Fruit fly (Drosophila melanogaster): Measurements from ENCODE around the gene CG34452.
A peak's percentile ranks its signal among the peaks of the same experiment; 100 is the strongest.

Gene CG34452

dm6 chr3L:15704250-15704985 is 16.7 kb upstream of the CG34452 start (continued):
- TF ChIP-seq stwl (tag; optimal IDR thresholded peaks at IDR 0.05) (no peak), CG30020 (tag; optimal IDR thresholded peaks at IDR 0.05) (no peak), Fer1 (GFP tag; optimal IDR thresholded peaks at IDR 0.05) (peak; percentile 14), Doc3 (GFP tag; IDR thresholded peaks at IDR 0.05; ENCODE audit: partially characterized antibody) (no peak), corto (GFP tag; optimal IDR thresholded peaks at IDR 0.05) (no peak), cg (GFP tag; optimal IDR thresholded peaks at IDR 0.05) (peak; percentile 2), org-1 (GFP tag; optimal IDR thresholded peaks at IDR 0.05) (peak; percentile 34), nom (GFP tag; optimal IDR thresholded peaks at IDR 0.05) (no peak), CG7839 (tag; optimal IDR thresholded peaks at IDR 0.05) (peak; percentile 78), mam (GFP tag; optimal IDR thresholded peaks at IDR 0.05) (no peak), CG12769 (tag; optimal IDR thresholded peaks at IDR 0.05) (no peak), CG17829 (tag; optimal IDR thresholded peaks at IDR 0.05) (peak; percentile 74), sc (optimal IDR thresholded peaks at IDR 0.05) (no peak), sc (GFP tag; optimal IDR thresholded peaks at IDR 0.05) (peak; percentile 63), CG13424 (tag; optimal IDR thresholded peaks at IDR 0.05) (peak; percentile 72), Hand (GFP tag; optimal IDR thresholded peaks at IDR 0.05) (peak; percentile 20), CG9876 (GFP tag; optimal IDR thresholded peaks at IDR 0.05) (no peak), gce (GFP tag; IDR thresholded peaks at IDR 0.05) (no peak), CG2129 (GFP tag; IDR thresholded peaks at IDR 0.05; ENCODE audit: partially characterized antibody) (no peak), sob (GFP tag; IDR thresholded peaks at IDR 0.05) (no peak; the same call in 1 of the 2 replicates), salm (tag; optimal IDR thresholded peaks at IDR 0.05) (peak; percentile 27), CG13894 (tag; optimal IDR thresholded peaks at IDR 0.05) (peak; percentile 60), btn (GFP tag; optimal IDR thresholded peaks at IDR 0.05) (no peak), Bgb (GFP tag; IDR thresholded peaks at IDR 0.05; ENCODE audit: partially characterized antibody) (no peak), CG18476 (GFP tag; optimal IDR thresholded peaks at IDR 0.05) (peak; percentile 39), onecut (GFP tag; IDR thresholded peaks at IDR 0.05) (no peak), CrebB (tag; optimal IDR thresholded peaks at IDR 0.05) (no peak), CG4707 (GFP tag; optimal IDR thresholded peaks at IDR 0.05) (no peak), CG15601 (tag; optimal IDR thresholded peaks at IDR 0.05) (peak; percentile 59), CG8478 (optimal IDR thresholded peaks at IDR 0.05) (no peak), pfk (GFP tag; optimal IDR thresholded peaks at IDR 0.05) (no peak), ap (GFP tag; IDR thresholded peaks at IDR 0.05) (no peak), CG32767 (GFP tag; IDR thresholded peaks at IDR 0.05) (0 out of 2 replicates have a peak, but pooled peaks have one; percentile 32), CG11456 (GFP tag; IDR thresholded peaks at IDR 0.05) (no peak), CG3838 (GFP tag; optimal IDR thresholded peaks at IDR 0.05) (no peak), insv (GFP tag; optimal IDR thresholded peaks at IDR 0.05) (no peak), Ets65A (GFP tag) (no peak), CG3281 (GFP tag; optimal IDR thresholded peaks at IDR 0.05) (peak; percentile 24), HLH4C (GFP tag; IDR thresholded peaks at IDR 0.05; ENCODE audit: partially characterized antibody) (no peak), CG2875 (GFP tag; optimal IDR thresholded peaks at IDR 0.05) (peak; percentile 34), CG11695 (GFP tag; IDR thresholded peaks at IDR 0.05) (peak; percentile 52; the same call in 1 of the 3 replicates), CG8924 (tag; optimal IDR thresholded peaks at IDR 0.05) (peak; percentile 72), CG12219 (GFP tag; optimal IDR thresholded peaks at IDR 0.05) (no peak), CG11398 (GFP tag; optimal IDR thresholded peaks at IDR 0.05) (no peak), scrt (GFP tag; optimal IDR thresholded peaks at IDR 0.05) (no peak), psq (GFP tag; optimal IDR thresholded peaks at IDR 0.05) (peak; percentile 17), her (GFP tag; optimal IDR thresholded peaks at IDR 0.05) (no peak), stc (GFP tag; IDR thresholded peaks at IDR 0.05) (no peak), CG11504 (tag; optimal IDR thresholded peaks at IDR 0.05) (peak; percentile 83), Dp (GFP tag; optimal IDR thresholded peaks at IDR 0.05) (no peak)
